Worm (Caenorhabditis elegans): ENCODE results near the gene npr-38.

The npr-38 gene

DNA sequence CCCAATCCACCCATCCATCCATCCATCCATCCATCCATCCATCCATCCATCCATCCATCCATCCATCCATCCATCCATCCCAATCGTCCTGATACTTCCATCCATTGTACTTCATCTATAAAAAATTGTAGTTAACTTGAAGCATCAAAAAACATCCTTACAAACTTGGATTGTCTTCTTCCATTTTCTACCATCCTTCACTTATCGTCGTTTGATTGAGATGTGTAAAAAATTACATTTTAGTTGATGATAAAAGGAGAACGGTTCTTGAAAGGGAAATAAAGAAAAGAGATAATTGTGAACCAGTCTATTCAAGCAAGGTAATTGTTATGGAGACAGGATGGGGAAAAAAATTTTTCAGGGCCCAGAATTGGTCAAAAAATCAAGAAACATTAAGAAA is 46.3 kb downstream of the npr-38 start, which contains the start of gene C03B1.10:
Gene C03B1.10 (minus strand): TSS at position 101 of the 400 bp plus-strand sequence.
- no peak for TF ChIP-seq egl-27 (tag; optimal IDR thresholded peaks at IDR 0.05)
- no peak for TF ChIP-seq tbx-2 (tag; optimal IDR thresholded peaks at IDR 0.05)
- TF ChIP-seq ztf-11 (tag; optimal IDR thresholded peaks at IDR 0.05) = no peak
- TF ChIP-seq nhr-23 (tag; optimal IDR thresholded peaks at IDR 0.05) = no peak
- TF ChIP-seq nhr-67 (tag; optimal IDR thresholded peaks at IDR 0.05) = no peak
- no peak for TF ChIP-seq lsy-12 (tag; optimal IDR thresholded peaks at IDR 0.05)
- TF ChIP-seq nhr-76 (tag; optimal IDR thresholded peaks at IDR 0.05) = no peak
- TF ChIP-seq ceh-9 (tag; optimal IDR thresholded peaks at IDR 0.05) = no peak
- no peak for TF ChIP-seq unc-39 (tag; optimal IDR thresholded peaks at IDR 0.05)
- TF ChIP-seq elt-3 (tag; optimal IDR thresholded peaks at IDR 0.05) = no peak
- TF ChIP-seq aly-2 (tag; optimal IDR thresholded peaks at IDR 0.05) = no peak
- TF ChIP-seq nhr-11 (tag; optimal IDR thresholded peaks at IDR 0.05) = no peak
- no peak for TF ChIP-seq eor-1 (tag; optimal IDR thresholded peaks at IDR 0.05)

DNA sequence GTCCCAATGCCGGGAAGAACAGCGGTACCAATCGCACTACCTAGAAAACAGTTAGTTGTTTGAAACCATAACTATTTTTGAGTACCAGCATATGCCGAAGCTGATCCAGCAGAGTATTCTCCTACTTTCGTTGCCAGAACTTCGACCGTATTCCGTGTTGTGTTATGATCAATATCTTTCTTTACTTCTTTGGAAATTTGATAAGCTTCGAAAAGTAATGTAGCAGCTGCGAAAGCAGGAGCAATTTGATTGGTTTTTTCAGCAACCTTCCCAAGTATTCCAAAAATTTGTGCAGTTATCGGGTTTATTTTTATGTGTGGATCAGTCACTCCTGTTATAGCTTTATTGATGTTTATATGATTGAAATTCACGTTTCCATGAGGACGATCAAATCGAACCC is 48.6 kb downstream of the npr-38 start:
- no peak for TF ChIP-seq jun-1 (tag; optimal IDR thresholded peaks at IDR 0.05)
- no peak for TF ChIP-seq elt-2 (tag; optimal IDR thresholded peaks at IDR 0.05)
- TF ChIP-seq nhr-67 (tag; optimal IDR thresholded peaks at IDR 0.05) = no peak
- no peak for TF ChIP-seq nhr-76 (tag; optimal IDR thresholded peaks at IDR 0.05)
- no peak for TF ChIP-seq nfya-1 (tag; optimal IDR thresholded peaks at IDR 0.05; ENCODE audit: insufficient read depth)
- TF ChIP-seq ceh-9 (tag; optimal IDR thresholded peaks at IDR 0.05) = no peak
- TF ChIP-seq pha-4 (tag; optimal IDR thresholded peaks at IDR 0.05) = no peak
- no peak for TF ChIP-seq fos-1 (tag; optimal IDR thresholded peaks at IDR 0.05)

DNA sequence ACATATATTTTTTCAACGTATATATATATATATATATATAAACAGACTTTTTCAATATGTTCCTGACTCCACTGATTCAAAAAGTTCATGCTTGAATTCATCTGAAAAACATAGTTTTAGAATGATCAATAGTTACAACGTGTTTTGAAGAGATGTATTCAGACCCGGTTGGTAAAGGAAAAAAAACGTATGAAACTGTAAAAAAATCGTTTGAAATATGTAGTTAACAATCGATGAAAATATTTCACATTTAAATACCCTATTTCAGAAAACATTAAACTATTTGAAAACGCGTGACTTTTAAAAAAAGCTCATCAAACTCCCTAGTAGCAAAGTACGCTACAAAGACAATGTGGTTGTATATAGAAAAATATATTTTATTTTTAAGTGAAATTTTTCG is 49.2 kb downstream of the npr-38 start, which contains the start of gene C03B1.14:
Gene C03B1.14 (minus strand): TSS at position 101 of the 400 bp plus-strand sequence.
- no peak for TF ChIP-seq egl-5 (tag; optimal IDR thresholded peaks at IDR 0.05)
- no peak for TF ChIP-seq nhr-237 (tag; optimal IDR thresholded peaks at IDR 0.05)
- TF ChIP-seq eor-1 (tag; optimal IDR thresholded peaks at IDR 0.05) = no peak
- TF ChIP-seq tbx-2 (tag; optimal IDR thresholded peaks at IDR 0.05) = no peak
- no peak for TF ChIP-seq nhr-12 (tag; optimal IDR thresholded peaks at IDR 0.05)
- no peak for TF ChIP-seq ama-1 (optimal IDR thresholded peaks at IDR 0.05)
- TF ChIP-seq nhr-23 (tag; optimal IDR thresholded peaks at IDR 0.05) = no peak
- TF ChIP-seq hmg-11 (tag; optimal IDR thresholded peaks at IDR 0.05) = no peak
- TF ChIP-seq mdl-1 (tag; optimal IDR thresholded peaks at IDR 0.05) = no peak
- TF ChIP-seq ceh-9 (tag; optimal IDR thresholded peaks at IDR 0.05) = no peak
- no peak for TF ChIP-seq ZK546.5 (tag; optimal IDR thresholded peaks at IDR 0.05)
- TF ChIP-seq R02D3.7 (tag; optimal IDR thresholded peaks at IDR 0.05) = no peak
